Worm (Caenorhabditis elegans) whole organism, L4 larva: ENCODE measurements around the gene F48F7.3.

Experiments
- F10B5.3 ChIP-seq: sonication (generic microtip); optimal IDR thresholded peaks from 2 replicates; lab custom pipeline; 2016; ENCODE audit warnings: mild to moderate bottlenecking, missing genetic modification characterization, missing compliant biosample characterization
- F49E8.2 ChIP-seq: sonication (generic microtip); optimal IDR thresholded peaks from 2 replicates; lab custom pipeline; 2016; ENCODE audit warnings: missing compliant biosample characterization, mild to moderate bottlenecking, missing genetic modification characterization, borderline replicate concordance
- Y75B8A.6 ChIP-seq: fragments of 200-800 bp; sonication (Bioruptor generic); IDR thresholded peaks from 2 replicates; pipeline ENCODE4 v1.3.6; 2022; ENCODE audit warnings: missing genetic modification reagents, missing genetic modification characterization, missing compliant biosample characterization
- ceh-28 ChIP-seq: fragments of 150-350 bp; optimal IDR thresholded peaks from 2 replicates; lab custom pipeline; 2014; ENCODE audit warnings: missing biosample characterization, missing genetic modification reagents, missing genetic modification characterization
- ceh-32 ChIP-seq: sonication (generic microtip); optimal IDR thresholded peaks from 2 replicates; lab custom pipeline; 2016; ENCODE audit warnings: mild to moderate bottlenecking, missing genetic modification characterization, missing compliant biosample characterization; ENCODE audit not compliant: poor library complexity
- daf-16 ChIP-seq, 3 experiments: sonication (generic microtip); optimal IDR thresholded peaks; 2 replicates each; lab custom pipeline; 2016 to 2017; ENCODE audit warnings: missing genetic modification characterization in 3 of 3, missing genetic modification reagents in 3 of 3, mild to moderate bottlenecking in 2 of 3, missing compliant biosample characterization in 2 of 3, missing biosample characterization in 1 of 3, moderate library complexity in 1 of 3
- dmd-6 ChIP-seq: fragments of 200-800 bp; sonication (Bioruptor generic); IDR thresholded peaks from 2 replicates; pipeline ENCODE4 v1.3.6; 2022; ENCODE audit warnings: missing genetic modification reagents, missing genetic modification characterization, missing compliant biosample characterization
- duxl-1 ChIP-seq: sonication (generic microtip); optimal IDR thresholded peaks from 2 replicates; lab custom pipeline; 2016; ENCODE audit warnings: mild to moderate bottlenecking, missing genetic modification characterization, moderate library complexity, missing compliant biosample characterization; ENCODE audit not compliant: poor library complexity
- dve-1 ChIP-seq: sonication (generic microtip); optimal IDR thresholded peaks from 2 replicates; lab custom pipeline; 2017; ENCODE audit warnings: antibody characterized with exemption, mild to moderate bottlenecking, missing genetic modification characterization, missing compliant biosample characterization; ENCODE audit not compliant: insufficient read depth
- egl-27 ChIP-seq: sonication (generic microtip); optimal IDR thresholded peaks from 3 replicates; lab custom pipeline; 2017; ENCODE audit warnings: missing biosample characterization, missing genetic modification reagents, missing genetic modification characterization
- egl-43 ChIP-seq: fragments of 200-800 bp; sonication (Bioruptor generic); IDR thresholded peaks from 2 replicates; pipeline ENCODE4 v1.3.6; 2022; ENCODE audit warnings: missing genetic modification reagents, missing genetic modification characterization, missing compliant biosample characterization
- fkh-10 ChIP-seq: fragments of 150-350 bp; optimal IDR thresholded peaks from 2 replicates; lab custom pipeline; 2014; ENCODE audit warnings: missing biosample characterization, missing genetic modification reagents, missing genetic modification characterization
- gei-8 ChIP-seq: fragments of 200-800 bp; sonication (Bioruptor generic); optimal IDR thresholded peaks from 2 replicates; lab custom pipeline; 2018; ENCODE audit warnings: mild to moderate bottlenecking, missing genetic modification characterization, missing compliant biosample characterization
- hlh-11 ChIP-seq: fragments of 200-800 bp; sonication (Bioruptor generic); optimal IDR thresholded peaks from 2 replicates; lab custom pipeline; 2018; ENCODE audit warnings: mild to moderate bottlenecking, missing genetic modification characterization, missing compliant biosample characterization
- hlh-30 ChIP-seq: sonication (generic microtip); optimal IDR thresholded peaks from 2 replicates; lab custom pipeline; 2017; ENCODE audit warnings: antibody characterized with exemption, mild to moderate bottlenecking, missing genetic modification characterization, missing compliant biosample characterization; ENCODE audit not compliant: insufficient read depth
- lin-39 ChIP-seq: fragments of 150-350 bp; optimal IDR thresholded peaks from 2 replicates; lab custom pipeline; 2014; ENCODE audit warnings: missing biosample characterization, missing genetic modification reagents, missing genetic modification characterization
- mdl-1 ChIP-seq, 2 experiments: fragments of 150-350 bp in 1 of 2; sonication (generic microtip) in 1 of 2; optimal IDR thresholded peaks; 2 replicates each; lab custom pipeline; 2014 to 2017; ENCODE audit warnings: missing biosample characterization in 2 of 2, missing genetic modification characterization in 2 of 2
- mes-2 ChIP-seq: sonication (generic microtip); optimal IDR thresholded peaks from 2 replicates; lab custom pipeline; 2016; ENCODE audit warnings: missing genotype, mild to moderate bottlenecking, missing genetic modification characterization, missing compliant biosample characterization; ENCODE audit not compliant: poor library complexity, severe bottlenecking
- mxl-2 ChIP-seq: fragments of 200-800 bp; sonication (Bioruptor generic); conservative IDR thresholded peaks from 2 replicates; pipeline ENCODE4 v1.3.6; 2022; ENCODE audit warnings: missing genetic modification reagents, missing genetic modification characterization, missing compliant biosample characterization
- mxl-3 ChIP-seq: fragments of 200-800 bp; sonication (Bioruptor generic); optimal IDR thresholded peaks from 2 replicates; lab custom pipeline; 2018; ENCODE audit warnings: mild to moderate bottlenecking, missing genetic modification characterization, missing compliant biosample characterization
- nhr-237 ChIP-seq: sonication (generic microtip); optimal IDR thresholded peaks from 2 replicates; lab custom pipeline; 2017; ENCODE audit warnings: missing biosample characterization, missing genetic modification characterization
- nhr-28 ChIP-seq: fragments of 150-350 bp; optimal IDR thresholded peaks from 2 replicates; lab custom pipeline; 2014; ENCODE audit warnings: missing biosample characterization, missing genetic modification characterization
- nhr-76 ChIP-seq: fragments of 150-350 bp; optimal IDR thresholded peaks from 2 replicates; lab custom pipeline; 2014; ENCODE audit warnings: missing biosample characterization, missing genetic modification characterization
- pha-4 ChIP-seq, 2 experiments: fragments of 150-350 bp in 1 of 2; fragments of 200-800 bp in 1 of 2; sonication (Bioruptor generic) in 1 of 2; IDR thresholded peaks in 1 of 2; optimal IDR thresholded peaks in 1 of 2; 2 replicates each; pipeline versions ENCODE4 v1.3.6 to Lab custom; 2014 to 2022; ENCODE audit warnings: missing genetic modification characterization in 2 of 2, missing genetic modification reagents in 2 of 2, missing biosample characterization in 1 of 2, missing compliant biosample characterization in 1 of 2
- pqm-1 ChIP-seq: sonication (generic microtip); optimal IDR thresholded peaks from 2 replicates; lab custom pipeline; 2017; ENCODE audit warnings: missing biosample characterization, missing genetic modification characterization
- rbr-2 ChIP-seq: sonication (generic microtip); optimal IDR thresholded peaks from 2 replicates; lab custom pipeline; 2016; ENCODE audit warnings: missing genotype, missing genetic modification characterization, missing compliant biosample characterization
- saeg-2 ChIP-seq: fragments of 200-800 bp; sonication (Bioruptor generic); IDR thresholded peaks from 2 replicates; pipeline ENCODE4 v1.3.6; 2022; ENCODE audit warnings: missing genetic modification reagents, missing genetic modification characterization, missing compliant biosample characterization
- set-16 ChIP-seq: fragments of 200-800 bp; sonication (Bioruptor generic); IDR thresholded peaks from 2 replicates; pipeline ENCODE4 v1.3.6; 2022; ENCODE audit warnings: missing genetic modification reagents, missing genetic modification characterization, missing compliant biosample characterization
- skn-1 ChIP-seq: fragments of 150-350 bp; optimal IDR thresholded peaks from 2 replicates; lab custom pipeline; 2014; ENCODE audit warnings: missing biosample characterization, missing genetic modification characterization
- spr-1 ChIP-seq: sonication (generic microtip); optimal IDR thresholded peaks from 2 replicates; lab custom pipeline; 2016; ENCODE audit warnings: mild to moderate bottlenecking, missing genetic modification characterization, missing compliant biosample characterization
- tag-97 ChIP-seq: fragments of 200-800 bp; sonication (Bioruptor generic); IDR thresholded peaks from 2 replicates; pipeline ENCODE4 v1.3.6; 2022; ENCODE audit warnings: missing genetic modification characterization, missing compliant biosample characterization
- unc-62 ChIP-seq, 3 experiments: fragments of 150-350 bp in 1 of 3; sonication (generic microtip); optimal IDR thresholded peaks in 2 of 3; peaks in 1 of 3; 1 replicate in 1 of 3; 2 replicates in 2 of 3; lab custom pipeline; 2014 to 2017; ENCODE audit warnings: missing biosample characterization in 3 of 3, missing genetic modification characterization in 3 of 3, missing genetic modification reagents in 3 of 3, missing genotype in 1 of 3
- vab-7 ChIP-seq: fragments of 200-800 bp; sonication (Bioruptor generic); IDR thresholded peaks from 2 replicates; pipeline ENCODE4 v1.3.6; 2022; ENCODE audit warnings: missing genetic modification reagents, missing genetic modification characterization, missing compliant biosample characterization
- zfp-3 ChIP-seq: fragments of 200-800 bp; sonication (Bioruptor generic); conservative IDR thresholded peaks from 2 replicates; pipeline ENCODE4 v1.3.6; 2022; ENCODE audit warnings: missing genetic modification reagents, missing genetic modification characterization, missing compliant biosample characterization
- zip-2 ChIP-seq: fragments of 150-350 bp; optimal IDR thresholded peaks from 2 replicates; lab custom pipeline; 2014; ENCODE audit warnings: missing biosample characterization, missing genetic modification characterization

F48F7.3 gene

DNA sequence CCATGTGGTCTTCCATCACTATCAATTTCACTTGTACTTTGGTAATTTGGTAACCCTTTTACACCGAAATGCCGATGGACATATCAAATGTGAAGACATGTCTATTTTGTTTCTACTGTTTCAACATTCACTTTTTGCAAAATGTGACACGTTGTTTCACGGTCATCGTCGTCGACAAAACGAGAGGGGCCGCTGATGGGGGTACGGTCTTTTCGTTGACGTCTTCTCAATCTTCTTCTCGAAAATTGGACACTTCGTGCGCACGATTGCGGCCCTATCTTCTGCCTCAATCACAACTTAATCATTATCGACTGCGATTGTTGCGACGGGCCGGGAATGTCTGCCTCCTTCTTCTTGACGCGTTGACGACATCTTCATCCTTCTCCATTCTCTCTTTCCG is 26.6 kb upstream of the F48F7.3 start:
- TF ChIP-seq mxl-3 (peak; percentile 50), hlh-11 (tag; lab: Kevin White, UChicago) (peak; percentile 23), F49E8.2 (tag; lab: Kevin White, UChicago) (no peak), lin-39 (tag; lab: Kevin White, UChicago) (no peak), nhr-76 (tag; lab: Kevin White, UChicago) (no peak), unc-62 (GFP tag; optimal IDR thresholded peaks at IDR 0.05 in 1 of 2; lab: Kevin White, UChicago) (peak in 1 of 2 experiments; percentile 79), unc-62 (tag; optimal IDR thresholded peaks at IDR 0.05; lab: Kevin White, UChicago) (no peak), nhr-28 (tag; lab: Kevin White, UChicago) (peak; percentile 4)

DNA sequence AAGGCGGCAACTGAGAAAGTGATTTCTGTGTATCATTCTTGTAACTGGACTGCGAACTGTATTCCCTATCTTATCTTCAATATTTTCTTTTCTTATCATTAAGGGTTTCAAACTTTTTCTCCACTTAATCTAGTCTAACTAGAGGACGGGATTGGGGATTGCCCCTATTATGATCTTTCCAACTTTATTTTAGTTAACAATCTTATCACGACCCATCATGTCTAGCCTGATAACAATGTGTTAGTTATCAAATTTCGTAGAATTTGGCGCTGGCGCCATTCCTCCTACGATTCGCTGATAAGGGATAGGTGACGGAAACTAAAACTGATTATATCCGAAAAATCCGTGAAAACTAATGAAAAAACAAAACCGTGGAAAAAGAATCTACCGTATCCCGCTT is 26.0 kb upstream of the F48F7.3 start:
- TF ChIP-seq egl-27 (tag; lab: Kevin White, UChicago) (no peak), pqm-1 (tag; lab: Kevin White, UChicago) (peak; percentile 88), zfp-3 (GFP tag; lab: Robert Waterston, UW) (no peak), zip-2 (tag; lab: Kevin White, UChicago) (no peak), mdl-1 (tag; optimal IDR thresholded peaks at IDR 0.05; lab: Kevin White, UChicago) (no peak), fkh-10 (GFP tag; lab: Kevin White, UChicago) (no peak), skn-1 (no peak), pha-4 (GFP tag; IDR thresholded peaks at IDR 0.05; lab: Robert Waterston, UW) (no peak), pha-4 (tag; optimal IDR thresholded peaks at IDR 0.05; lab: Kevin White, UChicago) (no peak), nhr-237 (no peak), vab-7 (GFP tag; lab: Robert Waterston, UW) (no peak), F49E8.2 (tag; lab: Kevin White, UChicago) (no peak), dve-1 (peak; percentile 44), mes-2 (tag; lab: Kevin White, UChicago) (no peak), set-16 (GFP tag; lab: Robert Waterston, UW) (no peak), rbr-2 (tag; lab: Kevin White, UChicago) (no peak), saeg-2 (GFP tag; lab: Robert Waterston, UW) (no peak), nhr-76 (tag; lab: Kevin White, UChicago) (no peak), nhr-28 (tag; lab: Kevin White, UChicago) (peak; percentile 32), ceh-28 (tag; lab: Kevin White, UChicago) (no peak), daf-16 (GFP tag; optimal IDR thresholded peaks at IDR 0.05; lab: Kevin White, UChicago) (no peak), daf-16 (tag; optimal IDR thresholded peaks at IDR 0.05; lab: Kevin White, UChicago) (peak; percentile 39), egl-43 (GFP tag; lab: Robert Waterston, UW) (no peak), unc-62 (GFP tag; optimal IDR thresholded peaks at IDR 0.05 in 1 of 2; lab: Kevin White, UChicago) (peak in 1 of 2 experiments; percentile 84), unc-62 (tag; optimal IDR thresholded peaks at IDR 0.05; lab: Kevin White, UChicago) (no peak), Y75B8A.6 (no peak), gei-8 (GFP tag; lab: Kevin White, UChicago) (no peak), ceh-32 (tag; lab: Kevin White, UChicago) (no peak), tag-97 (GFP tag; lab: Robert Waterston, UW) (no peak), duxl-1 (no peak), spr-1 (tag; lab: Kevin White, UChicago) (no peak), dmd-6 (GFP tag; lab: Robert Waterston, UW) (peak; percentile 67), hlh-11 (tag; lab: Kevin White, UChicago) (peak; percentile 55), mxl-2 (no peak), mxl-3 (no peak)

DNA sequence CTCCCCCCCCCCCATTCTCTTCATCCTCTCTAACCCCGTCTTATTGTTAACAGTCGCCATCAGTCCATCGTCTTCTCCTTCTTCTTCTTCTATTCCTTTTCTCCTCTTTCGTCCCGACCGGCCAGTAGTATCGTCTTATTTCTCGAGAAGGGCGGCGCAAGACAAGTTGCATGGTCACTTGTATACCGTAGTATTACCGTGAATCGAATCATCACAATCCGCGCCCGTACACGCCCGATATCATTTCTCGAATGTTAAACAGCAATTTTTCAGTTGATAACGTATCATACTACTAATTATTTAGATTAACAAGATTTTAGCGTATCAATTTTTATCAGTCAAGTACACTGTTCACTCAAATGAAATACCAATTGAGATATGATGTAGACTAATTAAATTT is 25.4 kb upstream of the F48F7.3 start:
- TF ChIP-seq hlh-30 (tag; lab: Kevin White, UChicago) = peak; percentile 4
- TF ChIP-seq mxl-3 = peak; percentile 8
- no peak for TF ChIP-seq F10B5.3 (tag; lab: Kevin White, UChicago)
- no peak for TF ChIP-seq set-16 (GFP tag; lab: Robert Waterston, UW)
